Worm (Caenorhabditis elegans): ENCODE results near the gene F07C4.11.
A peak's percentile ranks its signal among the peaks of the same experiment; 100 is the strongest.

The F07C4.11 gene

ce11 chrV:7603404-7603803 is 39.9 kb downstream of the F07C4.11 start, which contains the start of gene C50E3.11:
Gene C50E3.11, minus strand, starts transcription at chrV:7603486.
- TF ChIP-seq madf-6 (GFP tag; IDR thresholded peaks at IDR 0.05) (peak; percentile 84), madf-8 (GFP tag; conservative IDR thresholded peaks at IDR 0.05) (peak; percentile 26; the same call in 1 of the 2 replicates), efl-1 (GFP tag; optimal IDR thresholded peaks at IDR 0.05) (peak; percentile 86), aptf-2 (GFP tag; conservative IDR thresholded peaks at IDR 0.05) (no peak), lsl-1 (GFP tag; optimal IDR thresholded peaks at IDR 0.05) (no peak), dpl-1 (GFP tag; optimal IDR thresholded peaks at IDR 0.05) (peak; percentile 28)

- no peak for TF ChIP-seq lin-26 (GFP tag; IDR thresholded peaks at IDR 0.05)
- TF ChIP-seq ceh-27 (GFP tag; optimal IDR thresholded peaks at IDR 0.05) = no peak
- TF ChIP-seq attf-5 (GFP tag; optimal IDR thresholded peaks at IDR 0.05) = no peak
- no peak for TF ChIP-seq lir-1 (GFP tag; conservative IDR thresholded peaks at IDR 0.05)
- TF ChIP-seq sea-2 (GFP tag; IDR thresholded peaks at IDR 0.05) = no peak
- TF ChIP-seq gei-17 (GFP tag; optimal IDR thresholded peaks at IDR 0.05) = no peak
- TF ChIP-seq ceh-100 (GFP tag; IDR thresholded peaks at IDR 0.05) = no peak
- TF ChIP-seq snpc-3.4 (tag; optimal IDR thresholded peaks at IDR 0.05) = no peak
- TF ChIP-seq dox-1 (GFP tag; IDR thresholded peaks at IDR 0.05) = no peak
- no peak for TF ChIP-seq nfya-2 (GFP tag; IDR thresholded peaks at IDR 0.05)
Observed at ce11 chrV:7601443-7601842, 41.9 kb downstream of the F07C4.11 start, which contains the start of gene scl-26. Gene scl-26, minus strand, starts transcription at chrV:7601543.

ce11 chrV:7600149-7600548 is 43.2 kb downstream of the F07C4.11 start, which contains the start of gene C50E3.9:
Gene C50E3.9, minus strand, starts transcription at chrV:7600249.
- TF ChIP-seq die-1 (tag; optimal IDR thresholded peaks at IDR 0.05) (no peak), K11D2.4 (GFP tag; IDR thresholded peaks at IDR 0.05) (no peak), mxl-1 (tag; optimal IDR thresholded peaks at IDR 0.05) (no peak), nfyb-1 (GFP tag; IDR thresholded peaks at IDR 0.05) (no peak), snpc-1.3 (tag; optimal IDR thresholded peaks at IDR 0.05; ENCODE audit: insufficient read depth) (no peak), lin-35 (GFP tag; optimal IDR thresholded peaks at IDR 0.05) (no peak), F57A8.1 (GFP tag; optimal IDR thresholded peaks at IDR 0.05) (no peak), hmg-20 (GFP tag; IDR thresholded peaks at IDR 0.05) (no peak), rpc-1 (optimal IDR thresholded peaks at IDR 0.05) (no peak), rpc-1 (tag; optimal IDR thresholded peaks at IDR 0.05) (no peak), tbx-9 (tag; optimal IDR thresholded peaks at IDR 0.05; ENCODE audit: borderline replicate concordance) (no peak), madf-3 (GFP tag; IDR thresholded peaks at IDR 0.05) (no peak), ekl-4 (GFP tag; IDR thresholded peaks at IDR 0.05) (no peak)

- no peak for TF ChIP-seq cebp-1 (GFP tag; IDR thresholded peaks at IDR 0.05)
- TF ChIP-seq cebp-1 (tag; optimal IDR thresholded peaks at IDR 0.05) = no peak
- TF ChIP-seq B0035.1 (tag; optimal IDR thresholded peaks at IDR 0.05) = no peak
- TF ChIP-seq gei-17 (GFP tag; optimal IDR thresholded peaks at IDR 0.05) = no peak
- TF ChIP-seq ets-4 (GFP tag; optimal IDR thresholded peaks at IDR 0.05) = no peak
- TF ChIP-seq hlh-12 (tag; optimal IDR thresholded peaks at IDR 0.05) = no peak
Observed at ce11 chrV:7598269-7598668, 45.0 kb downstream of the F07C4.11 start, which contains the start of gene C50E3.7. Gene C50E3.7, minus strand, starts transcription at chrV:7598369.

ce11 chrV:7595132-7595531 is 48.2 kb downstream of the F07C4.11 start:
- TF ChIP-seq lsy-27 (tag; optimal IDR thresholded peaks at IDR 0.05; ENCODE audit: borderline replicate concordance, insufficient read depth) (no peak), snpc-4 (GFP tag; optimal IDR thresholded peaks at IDR 0.05) (no peak), snpc-4 (tag; optimal IDR thresholded peaks at IDR 0.05) (peak in 2 of 4 experiments; percentile 72 to 81), snpc-1.1 (tag; optimal IDR thresholded peaks at IDR 0.05; ENCODE audit: insufficient read depth) (peak; percentile 59)

All from whole organism, young adult.